Worm (Caenorhabditis elegans) whole organism, L1 larva: Measurements from ENCODE around the gene prmn-1.

ENCODE experiments used
- aha-1 ChIP-seq: fragments of 150-350 bp; optimal IDR thresholded peaks from 2 replicates; lab custom pipeline; 2014; ENCODE audit warnings: missing biosample characterization, missing genetic modification characterization
- aly-2 ChIP-seq: fragments of 150-350 bp; optimal IDR thresholded peaks from 2 replicates; lab custom pipeline; 2014; ENCODE audit warnings: missing biosample characterization, missing genetic modification characterization
- egl-27 ChIP-seq, 2 experiments: fragments of 150-350 bp in 1 of 2; sonication (generic microtip); optimal IDR thresholded peaks; 3 replicates each; lab custom pipeline; 2017 to 2018; ENCODE audit warnings: missing biosample characterization in 2 of 2, missing genetic modification characterization in 2 of 2, missing genetic modification reagents in 2 of 2
- hlh-17 ChIP-seq: fragments of 200-800 bp; sonication (Bioruptor generic); optimal IDR thresholded peaks from 2 replicates; lab custom pipeline; 2018; ENCODE audit warnings: missing genetic modification characterization, mild to moderate bottlenecking, missing compliant biosample characterization, moderate library complexity, borderline replicate concordance
- nhr-12 ChIP-seq: sonication (generic microtip); optimal IDR thresholded peaks from 2 replicates; lab custom pipeline; 2017; ENCODE audit warnings: missing biosample characterization, missing genetic modification characterization
- nhr-28 ChIP-seq: fragments of 150-350 bp; optimal IDR thresholded peaks from 2 replicates; lab custom pipeline; 2014; ENCODE audit warnings: missing biosample characterization, missing genetic modification characterization
- pqm-1 ChIP-seq: sonication (generic microtip); optimal IDR thresholded peaks from 3 replicates; lab custom pipeline; 2017; ENCODE audit warnings: missing biosample characterization, missing genetic modification characterization
- rnt-1 ChIP-seq: sonication (generic microtip); optimal IDR thresholded peaks from 2 replicates; lab custom pipeline; 2016; ENCODE audit warnings: mild to moderate bottlenecking, missing genetic modification characterization, moderate library complexity, missing compliant biosample characterization
- snpc-4 ChIP-seq: fragments of 150-350 bp; optimal IDR thresholded peaks from 2 replicates; lab custom pipeline; 2014; ENCODE audit warnings: missing biosample characterization, missing genetic modification characterization
- tlp-1 ChIP-seq: fragments of 150-350 bp; optimal IDR thresholded peaks from 2 replicates; lab custom pipeline; 2014; ENCODE audit warnings: missing biosample characterization, missing genetic modification characterization
- unc-62 ChIP-seq: fragments of 150-350 bp; optimal IDR thresholded peaks from 2 replicates; lab custom pipeline; 2014; ENCODE audit warnings: missing biosample characterization, missing genetic modification reagents, missing genetic modification characterization
- ztf-11 ChIP-seq, 2 experiments: sonication (generic microtip); optimal IDR thresholded peaks; 2 replicates each; lab custom pipeline; 2016 to 2017; ENCODE audit warnings: missing genetic modification characterization in 2 of 2, missing biosample characterization in 1 of 2, missing compliant biosample characterization in 1 of 2

DNA sequence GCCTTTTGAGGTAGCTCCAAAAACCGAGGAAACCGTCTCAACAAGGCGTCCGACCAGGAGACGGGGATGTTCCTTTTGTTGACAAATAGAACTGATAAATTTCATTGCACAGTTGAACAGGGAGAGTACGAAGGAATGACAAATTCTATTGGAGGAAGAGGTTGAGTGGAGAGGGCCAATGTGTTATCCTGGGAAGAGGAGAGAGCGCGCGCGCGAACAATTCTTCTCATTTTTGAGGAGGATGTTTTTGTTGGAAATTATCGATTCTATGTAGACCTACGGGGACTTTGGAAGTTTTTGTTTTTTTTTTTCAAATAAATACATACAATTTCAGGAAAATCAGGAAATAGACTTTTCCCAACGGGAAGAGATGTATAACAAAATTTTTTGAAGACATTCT, 52.8 kb downstream of the prmn-1 start:
- no peak for TF ChIP-seq hlh-17 (GFP tag; lab: Kevin White, UChicago)
- no peak for TF ChIP-seq ztf-11 (tag; optimal IDR thresholded peaks at IDR 0.05; lab: Kevin White, UChicago)
- no peak for TF ChIP-seq nhr-12
- no peak for TF ChIP-seq aly-2 (tag; lab: Kevin White, UChicago)
- no peak for TF ChIP-seq aha-1
- TF ChIP-seq tlp-1 (tag; lab: Kevin White, UChicago) = no peak
- TF ChIP-seq snpc-4 (tag; lab: Kevin White, UChicago) = no peak
- no peak for TF ChIP-seq pqm-1 (tag; lab: Kevin White, UChicago)
- TF ChIP-seq rnt-1 = no peak
- no peak for TF ChIP-seq egl-27 (tag; optimal IDR thresholded peaks at IDR 0.05; lab: Kevin White, UChicago)
- TF ChIP-seq nhr-28 (tag; lab: Kevin White, UChicago) = no peak
- TF ChIP-seq unc-62 = no peak
